Worm (Caenorhabditis elegans) whole organism, young adult: Measurements from ENCODE around the gene Y56A3A.6.

Source experiments
- B0336.3 ChIP-seq: fragments of 200-800 bp; sonication (Bioruptor generic); IDR thresholded peaks from 2 replicates; pipeline ENCODE4 v1.3.6; 2022; ENCODE audit warnings: missing genetic modification characterization, missing compliant biosample characterization
- C06A6.2 ChIP-seq: fragments of 200-800 bp; sonication (Bioruptor generic); conservative IDR thresholded peaks from 2 replicates; pipeline ENCODE4 v1.3.6; 2022; ENCODE audit warnings: missing genetic modification characterization, missing compliant biosample characterization
- C17E4.6 ChIP-seq: fragments of 200-800 bp; sonication (Bioruptor generic); IDR thresholded peaks from 2 replicates; pipeline ENCODE4 v1.3.6; 2022; ENCODE audit warnings: missing genetic modification reagents, missing genetic modification characterization, missing compliant biosample characterization
- F10E7.11 ChIP-seq: sonication (generic microtip); optimal IDR thresholded peaks from 2 replicates; lab custom pipeline; 2017; ENCODE audit warnings: mild to moderate bottlenecking, missing genetic modification characterization, moderate library complexity, missing compliant biosample characterization
- F39B2.1 ChIP-seq: fragments of 200-800 bp; sonication (Bioruptor generic); IDR thresholded peaks from 2 replicates; pipeline ENCODE4 v1.3.6; 2022; ENCODE audit warnings: missing genetic modification reagents, missing genetic modification characterization, missing compliant biosample characterization
- F57A8.1 ChIP-seq: fragments of 200-800 bp; sonication (Bioruptor generic); optimal IDR thresholded peaks from 2 replicates; lab custom pipeline; 2018; ENCODE audit warnings: mild to moderate bottlenecking, missing genetic modification characterization, moderate library complexity, missing compliant biosample characterization
- F57C9.4 ChIP-seq: sonication (generic microtip); optimal IDR thresholded peaks from 2 replicates; lab custom pipeline; 2017; ENCODE audit warnings: mild to moderate bottlenecking, missing genetic modification characterization, missing compliant biosample characterization
- K11D2.4 ChIP-seq: fragments of 200-800 bp; sonication (Bioruptor generic); IDR thresholded peaks from 2 replicates; pipeline ENCODE4 v1.3.6; 2022; ENCODE audit warnings: missing genetic modification reagents, missing genetic modification characterization, missing compliant biosample characterization
- T07F8.4 ChIP-seq: sonication (generic microtip); optimal IDR thresholded peaks from 2 replicates; lab custom pipeline; 2016; ENCODE audit warnings: mild to moderate bottlenecking, missing genetic modification characterization, moderate library complexity, missing compliant biosample characterization
- Y53G8AR.9 ChIP-seq: fragments of 200-800 bp; sonication (Bioruptor generic); conservative IDR thresholded peaks from 2 replicates; pipeline ENCODE4 v1.3.6; 2022; ENCODE audit warnings: missing genetic modification reagents, missing genetic modification characterization, missing compliant biosample characterization
- Y95B8A.8 ChIP-seq: fragments of 200-800 bp; sonication (Bioruptor generic); IDR thresholded peaks from 2 replicates; pipeline ENCODE4 v1.3.6; 2022; ENCODE audit warnings: missing genetic modification reagents, missing genetic modification characterization, missing compliant biosample characterization
- ama-1 ChIP-seq, 3 experiments: fragments of 150-350 bp in 1 of 3; sonication (generic microtip) in 2 of 3; optimal IDR thresholded peaks; 2 replicates each; lab custom pipeline; 2014 to 2018; ENCODE audit warnings: missing biosample characterization in 2 of 3, missing genetic modification characterization in 2 of 3, missing genetic modification reagents in 2 of 3
- aptf-2 ChIP-seq: fragments of 200-800 bp; sonication (Bioruptor generic); conservative IDR thresholded peaks from 2 replicates; pipeline ENCODE4 v1.3.6; 2022; ENCODE audit warnings: missing genetic modification reagents, missing genetic modification characterization, missing compliant biosample characterization
- aptf-3 ChIP-seq: fragments of 200-800 bp; sonication (Bioruptor generic); IDR thresholded peaks from 2 replicates; pipeline ENCODE4 v1.3.6; 2022; ENCODE audit warnings: missing genetic modification characterization, missing compliant biosample characterization
- attf-5 ChIP-seq: fragments of 200-800 bp; sonication (Bioruptor generic); optimal IDR thresholded peaks from 2 replicates; lab custom pipeline; 2018; ENCODE audit warnings: mild to moderate bottlenecking, missing genetic modification characterization, missing compliant biosample characterization
- bed-1 ChIP-seq: fragments of 200-800 bp; sonication (Bioruptor generic); IDR thresholded peaks from 2 replicates; pipeline ENCODE4 v1.3.6; 2022; ENCODE audit warnings: missing genetic modification reagents, missing genetic modification characterization, missing compliant biosample characterization
- bed-2 ChIP-seq: fragments of 200-800 bp; sonication (Bioruptor generic); IDR thresholded peaks from 2 replicates; pipeline ENCODE4 v1.3.6; 2022; ENCODE audit warnings: missing genetic modification reagents, missing genetic modification characterization, missing compliant biosample characterization
- ccch-3 ChIP-seq: fragments of 200-800 bp; sonication (Bioruptor generic); optimal IDR thresholded peaks from 2 replicates; lab custom pipeline; 2018; ENCODE audit warnings: mild to moderate bottlenecking, missing genetic modification characterization, missing compliant biosample characterization
- cebp-2 ChIP-seq: fragments of 200-800 bp; sonication (Bioruptor generic); IDR thresholded peaks from 2 replicates; pipeline ENCODE4 v1.3.6; 2022; ENCODE audit warnings: missing genetic modification characterization, missing compliant biosample characterization
- ceh-40 ChIP-seq: fragments of 200-800 bp; sonication (Bioruptor generic); IDR thresholded peaks from 2 replicates; pipeline ENCODE4 v1.3.6; 2022; ENCODE audit warnings: missing genetic modification characterization, missing compliant biosample characterization
- ceh-79 ChIP-seq: sonication (generic microtip); optimal IDR thresholded peaks from 2 replicates; lab custom pipeline; 2017; ENCODE audit warnings: mild to moderate bottlenecking, missing genetic modification characterization, missing compliant biosample characterization
- chd-7 ChIP-seq: sonication (generic microtip); optimal IDR thresholded peaks from 2 replicates; lab custom pipeline; 2016; ENCODE audit warnings: mild to moderate bottlenecking, missing genetic modification characterization, moderate library complexity, missing compliant biosample characterization
- dox-1 ChIP-seq: fragments of 200-800 bp; sonication (Bioruptor generic); IDR thresholded peaks from 2 replicates; pipeline ENCODE4 v1.3.6; 2022; ENCODE audit warnings: missing genetic modification reagents, missing genetic modification characterization, missing compliant biosample characterization
- efl-1 ChIP-seq: fragments of 150-350 bp; optimal IDR thresholded peaks from 2 replicates; lab custom pipeline; 2014; ENCODE audit warnings: missing biosample characterization, missing genetic modification reagents, missing genetic modification characterization
- egl-44 ChIP-seq: fragments of 200-800 bp; sonication (Bioruptor generic); IDR thresholded peaks from 2 replicates; pipeline ENCODE4 v1.3.6; 2022; ENCODE audit warnings: missing genetic modification reagents, missing genetic modification characterization, missing compliant biosample characterization
- ets-4 ChIP-seq: fragments of 200-800 bp; sonication (Bioruptor generic); optimal IDR thresholded peaks from 2 replicates; lab custom pipeline; 2018; ENCODE audit warnings: mild to moderate bottlenecking, missing genetic modification characterization, missing compliant biosample characterization
- fkh-3 ChIP-seq: sonication (generic microtip); optimal IDR thresholded peaks from 2 replicates; lab custom pipeline; 2016; ENCODE audit warnings: mild to moderate bottlenecking, missing genetic modification characterization, missing compliant biosample characterization
- hmg-20 ChIP-seq: fragments of 200-800 bp; sonication (Bioruptor generic); IDR thresholded peaks from 2 replicates; pipeline ENCODE4 v1.3.6; 2022; ENCODE audit warnings: missing genetic modification reagents, missing genetic modification characterization, missing compliant biosample characterization
- lag-1 ChIP-seq: fragments of 200-800 bp; sonication (Bioruptor generic); IDR thresholded peaks from 2 replicates; pipeline ENCODE4 v1.3.6; 2022; ENCODE audit warnings: missing genetic modification reagents, missing genetic modification characterization, missing compliant biosample characterization
- lin-26 ChIP-seq: fragments of 200-800 bp; sonication (Bioruptor generic); IDR thresholded peaks from 2 replicates; pipeline ENCODE4 v1.3.6; 2022; ENCODE audit warnings: missing genetic modification reagents, missing genetic modification characterization, missing compliant biosample characterization
- lin-35 ChIP-seq, 3 experiments: fragments of 150-350 bp in 2 of 3; sonication (generic microtip) in 1 of 3; optimal IDR thresholded peaks; 2 replicates each; lab custom pipeline; 2014 to 2018; ENCODE audit warnings: missing biosample characterization in 3 of 3, missing genetic modification characterization in 3 of 3, missing genetic modification reagents in 3 of 3
- lir-1 ChIP-seq: fragments of 200-800 bp; sonication (Bioruptor generic); conservative IDR thresholded peaks from 2 replicates; pipeline ENCODE4 v1.3.6; 2022; ENCODE audit warnings: missing genetic modification reagents, missing genetic modification characterization, missing compliant biosample characterization
- mel-28 ChIP-seq: sonication (generic microtip); optimal IDR thresholded peaks from 2 replicates; lab custom pipeline; 2016; ENCODE audit warnings: borderline replicate concordance, mild to moderate bottlenecking, missing genetic modification characterization, missing compliant biosample characterization
- mes-4 ChIP-seq: sonication (generic microtip); optimal IDR thresholded peaks from 2 replicates; lab custom pipeline; 2016; ENCODE audit warnings: missing genotype, missing genetic modification characterization, missing compliant biosample characterization
- mxl-1 ChIP-seq: sonication (generic microtip); optimal IDR thresholded peaks from 2 replicates; lab custom pipeline; 2016; ENCODE audit warnings: missing genetic modification characterization, missing compliant biosample characterization
- nfya-2 ChIP-seq: fragments of 200-800 bp; sonication (Bioruptor generic); IDR thresholded peaks from 2 replicates; pipeline ENCODE4 v1.3.6; 2022; ENCODE audit warnings: missing genetic modification reagents, missing genetic modification characterization, missing compliant biosample characterization
- nhr-120 ChIP-seq: fragments of 200-800 bp; sonication (Bioruptor generic); IDR thresholded peaks from 2 replicates; pipeline ENCODE4 v1.3.6; 2022; ENCODE audit warnings: missing genetic modification characterization, missing compliant biosample characterization
- pha-4 ChIP-seq: fragments of 150-350 bp; sonication (generic microtip); optimal IDR thresholded peaks from 2 replicates; lab custom pipeline; 2014; ENCODE audit warnings: missing biosample characterization, missing genetic modification reagents, missing genetic modification characterization
- repo-1 ChIP-seq: sonication (generic microtip); optimal IDR thresholded peaks from 2 replicates; lab custom pipeline; 2017; ENCODE audit warnings: mild to moderate bottlenecking, missing genetic modification characterization, missing compliant biosample characterization
- sdz-38 ChIP-seq: sonication (generic microtip); optimal IDR thresholded peaks from 2 replicates; lab custom pipeline; 2016; ENCODE audit warnings: missing genotype, missing genetic modification characterization, missing compliant biosample characterization
- snpc-1.3 ChIP-seq: sonication (generic microtip); optimal IDR thresholded peaks from 2 replicates; lab custom pipeline; 2017; ENCODE audit warnings: missing genetic modification characterization, mild to moderate bottlenecking, missing compliant biosample characterization, antibody characterized with exemption, moderate library complexity, missing genotype, missing genetic modification reagents; ENCODE audit not compliant: insufficient read depth
- somi-1 ChIP-seq: fragments of 200-800 bp; sonication (Bioruptor generic); optimal IDR thresholded peaks from 2 replicates; lab custom pipeline; 2018; ENCODE audit warnings: mild to moderate bottlenecking, missing genetic modification characterization, missing compliant biosample characterization
- sptf-2 ChIP-seq: fragments of 200-800 bp; sonication (Bioruptor generic); optimal IDR thresholded peaks from 2 replicates; lab custom pipeline; 2018; ENCODE audit warnings: mild to moderate bottlenecking, missing genetic modification characterization, missing compliant biosample characterization
- tbx-9 ChIP-seq: sonication (generic microtip); optimal IDR thresholded peaks from 2 replicates; lab custom pipeline; 2016; ENCODE audit warnings: borderline replicate concordance, missing genetic modification characterization, inconsistent platforms, missing compliant biosample characterization
- unc-130 ChIP-seq: sonication (generic microtip); optimal IDR thresholded peaks from 2 replicates; lab custom pipeline; 2016; ENCODE audit warnings: missing genetic modification reagents, missing genetic modification characterization, missing compliant biosample characterization
- unc-62 ChIP-seq: fragments of 150-350 bp; optimal IDR thresholded peaks from 2 replicates; lab custom pipeline; 2014; ENCODE audit warnings: missing biosample characterization, missing genetic modification reagents, missing genetic modification characterization
- ztf-18 ChIP-seq: sonication (generic microtip); optimal IDR thresholded peaks from 2 replicates; lab custom pipeline; 2016; ENCODE audit warnings: missing genotype, mild to moderate bottlenecking, missing genetic modification characterization, missing compliant biosample characterization
- ztf-22 ChIP-seq: fragments of 200-800 bp; sonication (Bioruptor generic); optimal IDR thresholded peaks from 2 replicates; lab custom pipeline; 2018; ENCODE audit warnings: mild to moderate bottlenecking, missing genetic modification characterization, moderate library complexity, missing compliant biosample characterization
- ztf-26 ChIP-seq: sonication (generic microtip); optimal IDR thresholded peaks from 2 replicates; lab custom pipeline; 2017; ENCODE audit warnings: missing genetic modification characterization, missing compliant biosample characterization

Gene Y56A3A.6

DNA sequence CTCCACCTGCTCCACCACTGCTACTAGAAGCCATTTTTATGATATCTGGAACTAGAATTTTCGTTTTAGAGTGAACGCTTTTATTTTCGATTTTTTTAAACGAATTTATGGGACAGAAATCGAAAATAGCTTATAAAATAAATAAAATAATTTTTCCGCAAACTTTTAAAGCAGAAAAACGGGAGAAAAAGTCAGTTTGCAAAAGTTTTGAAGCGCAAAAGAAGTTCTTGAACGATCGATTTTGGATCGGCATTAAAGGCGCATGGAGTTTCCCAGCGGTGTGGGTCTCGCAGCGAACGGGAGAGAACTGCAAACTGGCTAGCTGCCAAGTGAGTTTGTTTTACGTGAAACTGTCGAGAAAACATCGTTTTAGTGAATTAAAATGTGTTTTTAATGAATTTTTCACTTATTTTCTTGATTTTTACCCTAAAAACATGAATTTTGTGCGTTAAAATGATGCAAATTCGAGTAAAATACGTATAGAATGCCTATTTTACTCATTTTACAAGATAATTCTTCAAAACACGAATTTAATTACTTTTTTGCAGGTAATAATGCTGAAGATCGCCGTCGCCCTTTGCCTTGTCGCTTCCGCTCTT lies 41.7 kb upstream of the Y56A3A.6 start, which contains the start of the genes ccf-1 and trap-4:
Gene ccf-1 (minus strand): TSS at position 51 of the 599 bp plus-strand sequence.
Gene trap-4 (plus strand): TSS at position 549 of the 599 bp plus-strand sequence.
- TF ChIP-seq unc-130 (GFP tag; lab: Kevin White, UChicago) (no peak), egl-44 (no peak), hmg-20 (GFP tag; lab: Robert Waterston, UW) (no peak), ztf-26 (tag; lab: Kevin White, UChicago) (no peak), bed-2 (no peak), cebp-2 (no peak), C17E4.6 (GFP tag; lab: Robert Waterston, UW) (no peak), dox-1 (GFP tag; lab: Robert Waterston, UW) (peak; percentile 48; the same call in 1 of the 2 replicates), unc-62 (no peak), ama-1 (optimal IDR thresholded peaks at IDR 0.05; lab: Kevin White, UChicago) (no peak), ama-1 (GFP tag; optimal IDR thresholded peaks at IDR 0.05; lab: Kevin White, UChicago) (no peak), chd-7 (tag; lab: Kevin White, UChicago) (no peak), mes-4 (tag; lab: Kevin White, UChicago) (no peak), F10E7.11 (no peak), aptf-3 (GFP tag; lab: Robert Waterston, UW) (no peak), somi-1 (no peak), F39B2.1 (GFP tag; lab: Robert Waterston, UW) (no peak), nfya-2 (GFP tag; lab: Robert Waterston, UW) (no peak), snpc-1.3 (tag; lab: Kevin White, UChicago) (no peak), Y95B8A.8 (GFP tag; lab: Robert Waterston, UW) (no peak), efl-1 (GFP tag; lab: Kevin White, UChicago) (no peak), B0336.3 (GFP tag; lab: Robert Waterston, UW) (no peak), ets-4 (GFP tag; lab: Kevin White, UChicago) (no peak), sptf-2 (GFP tag; lab: Kevin White, UChicago) (no peak), mel-28 (tag; lab: Kevin White, UChicago) (no peak), repo-1 (no peak), K11D2.4 (GFP tag; lab: Robert Waterston, UW) (no peak), lin-26 (GFP tag; lab: Robert Waterston, UW) (no peak), fkh-3 (tag; lab: Kevin White, UChicago) (no peak), sdz-38 (tag; lab: Kevin White, UChicago) (no peak), C06A6.2 (GFP tag; lab: Robert Waterston, UW) (no peak), ztf-18 (tag; lab: Kevin White, UChicago) (no peak), aptf-2 (GFP tag; lab: Robert Waterston, UW) (no peak), attf-5 (GFP tag; lab: Kevin White, UChicago) (no peak), ceh-40 (GFP tag; lab: Robert Waterston, UW) (no peak), ccch-3 (GFP tag; lab: Kevin White, UChicago) (no peak), mxl-1 (tag; lab: Kevin White, UChicago) (no peak), Y53G8AR.9 (GFP tag; lab: Robert Waterston, UW) (0 out of 2 replicates have a peak, but pooled peaks have one; percentile 27), ztf-22 (GFP tag; lab: Kevin White, UChicago) (no peak), F57C9.4 (no peak), lir-1 (GFP tag; lab: Robert Waterston, UW) (0 out of 2 replicates have a peak, but pooled peaks have one; percentile 5), F57A8.1 (GFP tag; lab: Kevin White, UChicago) (no peak), tbx-9 (tag; lab: Kevin White, UChicago) (no peak), lag-1 (GFP tag; lab: Robert Waterston, UW) (no peak), lin-35 (GFP tag; optimal IDR thresholded peaks at IDR 0.05; lab: Kevin White, UChicago) (peak in 1 of 3 experiments; percentile 28), T07F8.4 (tag; lab: Kevin White, UChicago) (no peak), nhr-120 (GFP tag; lab: Robert Waterston, UW) (no peak), ceh-79 (no peak), pha-4 (tag; lab: Kevin White, UChicago) (peak; percentile 20), bed-1 (no peak)
